Worm (Caenorhabditis elegans) whole organism, L1 larva: Measurements from ENCODE around the gene K11H12.11.

ENCODE experiments used
- aha-1 ChIP-seq: fragments of 150-350 bp; optimal IDR thresholded peaks from 2 replicates; lab custom pipeline; 2014; ENCODE audit warnings: missing biosample characterization, missing genetic modification characterization
- blmp-1 ChIP-seq: fragments of 150-350 bp; optimal IDR thresholded peaks from 2 replicates; lab custom pipeline; 2014; ENCODE audit warnings: missing biosample characterization, missing genetic modification characterization
- ceh-82 ChIP-seq, 3 experiments: fragments of 150-350 bp in 1 of 3; sonication (generic microtip) in 2 of 3; optimal IDR thresholded peaks; 2 replicates each; lab custom pipeline; 2014 to 2017; ENCODE audit warnings: missing biosample characterization in 3 of 3, missing genetic modification characterization in 3 of 3
- ces-1 ChIP-seq: fragments of 150-350 bp; optimal IDR thresholded peaks from 2 replicates; lab custom pipeline; 2014; ENCODE audit warnings: missing biosample characterization, missing genetic modification reagents, missing genetic modification characterization
- elt-3 ChIP-seq, 6 experiments: fragments of 150-350 bp in 1 of 6; sonication (generic microtip); optimal IDR thresholded peaks; 2 replicates each; lab custom pipeline; 2017 to 2018; ENCODE audit warnings: missing biosample characterization in 6 of 6, missing genetic modification characterization in 6 of 6, inconsistent platforms in 1 of 6
- jun-1 ChIP-seq: fragments of 150-350 bp; optimal IDR thresholded peaks from 2 replicates; lab custom pipeline; 2014; ENCODE audit warnings: missing biosample characterization, missing genetic modification reagents, missing genetic modification characterization
- lin-35 ChIP-seq, 2 experiments: fragments of 150-350 bp; optimal IDR thresholded peaks; 2 replicates each; lab custom pipeline; 2014; ENCODE audit warnings: missing biosample characterization in 2 of 2, missing genetic modification characterization in 2 of 2, missing genetic modification reagents in 2 of 2
- mef-2 ChIP-seq: fragments of 150-350 bp; optimal IDR thresholded peaks from 2 replicates; lab custom pipeline; 2014; ENCODE audit warnings: missing biosample characterization, missing genetic modification characterization
- nhr-237 ChIP-seq: fragments of 150-350 bp; optimal IDR thresholded peaks from 2 replicates; lab custom pipeline; 2014; ENCODE audit warnings: missing biosample characterization, missing genetic modification characterization
- snpc-4 ChIP-seq: fragments of 150-350 bp; optimal IDR thresholded peaks from 2 replicates; lab custom pipeline; 2014; ENCODE audit warnings: missing biosample characterization, missing genetic modification characterization
- unc-130 ChIP-seq: fragments of 150-350 bp; optimal IDR thresholded peaks from 2 replicates; lab custom pipeline; 2017; ENCODE audit warnings: missing biosample characterization, missing genetic modification characterization, inconsistent platforms
- zag-1 ChIP-seq: fragments of 150-350 bp; optimal IDR thresholded peaks from 2 replicates; lab custom pipeline; 2014; ENCODE audit warnings: missing biosample characterization, missing genetic modification characterization

DNA sequence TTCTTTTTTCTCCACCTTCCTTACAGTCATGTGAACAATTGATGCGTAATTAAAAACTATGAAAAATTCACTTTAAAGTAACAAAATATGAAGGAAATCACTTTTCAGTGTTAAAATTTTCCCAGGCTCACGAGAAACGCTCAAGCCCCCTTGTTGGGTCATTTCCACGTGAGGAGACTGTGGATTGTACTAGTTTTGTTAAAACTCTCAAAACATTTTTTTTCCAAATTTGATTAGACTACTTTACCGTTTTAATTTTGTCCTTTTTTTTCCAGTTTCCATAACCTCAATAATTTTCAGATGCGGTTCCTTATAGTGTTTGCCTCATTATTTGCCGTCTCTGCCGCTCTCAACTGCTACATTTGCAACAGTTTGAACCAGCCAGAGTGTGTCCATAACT is 5.1 kb downstream of the K11H12.11 start, which contains the start of gene K11H12.7:
- TF ChIP-seq ces-1 (GFP tag; lab: Kevin White, UChicago) (no peak), zag-1 (tag; lab: Kevin White, UChicago) (no peak), blmp-1 (tag; lab: Kevin White, UChicago) (no peak), aha-1 (tag; lab: Kevin White, UChicago) (no peak), mef-2 (no peak), nhr-237 (tag; lab: Kevin White, UChicago) (no peak), elt-3 (tag; optimal IDR thresholded peaks at IDR 0.05; lab: Kevin White, UChicago) (no peak), jun-1 (tag; lab: Kevin White, UChicago) (no peak), ceh-82 (tag; optimal IDR thresholded peaks at IDR 0.05; lab: Kevin White, UChicago) (no peak), unc-130 (no peak), snpc-4 (tag; lab: Kevin White, UChicago) (no peak), lin-35 (GFP tag; optimal IDR thresholded peaks at IDR 0.05; lab: Kevin White, UChicago) (no peak)
